Worm (Caenorhabditis elegans): Measurements from ENCODE around the gene bkip-1.
A peak's percentile ranks its signal among the peaks of the same experiment; 100 is the strongest.

The bkip-1 gene

DNA sequence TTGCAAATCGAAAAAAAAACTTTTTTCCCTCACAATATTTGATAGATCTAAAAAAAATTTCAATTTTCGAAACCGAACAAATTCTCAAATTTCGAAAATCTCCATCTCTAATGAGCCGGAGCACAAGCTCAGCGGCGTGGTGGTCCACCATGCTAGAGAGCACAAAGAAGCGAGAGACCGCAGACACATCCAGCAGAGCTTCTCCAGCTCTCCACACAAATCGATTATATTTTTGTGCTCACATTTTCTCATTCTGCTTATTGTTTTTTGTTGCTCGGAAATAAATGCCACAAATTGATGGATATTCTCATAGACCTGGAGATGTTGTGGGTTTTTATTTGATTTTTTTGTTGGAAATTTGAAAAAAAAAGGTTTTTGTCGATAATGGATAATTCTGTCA, 1.0 kb downstream of the bkip-1 start:
- TF ChIP-seq nfya-1 (tag; optimal IDR thresholded peaks at IDR 0.05; ENCODE audit: insufficient read depth) (peak; percentile 34), hmg-11 (tag; optimal IDR thresholded peaks at IDR 0.05) (peak; percentile 18), ceh-28 (tag; optimal IDR thresholded peaks at IDR 0.05) (peak; percentile 23), mml-1 (tag; optimal IDR thresholded peaks at IDR 0.05) (no peak), pha-4 (tag; optimal IDR thresholded peaks at IDR 0.05) (no peak), eor-1 (tag; optimal IDR thresholded peaks at IDR 0.05) (no peak), daf-12 (tag; optimal IDR thresholded peaks at IDR 0.05) (no peak), skn-1 (tag; optimal IDR thresholded peaks at IDR 0.05) (no peak), nhr-11 (tag; optimal IDR thresholded peaks at IDR 0.05) (no peak)

DNA sequence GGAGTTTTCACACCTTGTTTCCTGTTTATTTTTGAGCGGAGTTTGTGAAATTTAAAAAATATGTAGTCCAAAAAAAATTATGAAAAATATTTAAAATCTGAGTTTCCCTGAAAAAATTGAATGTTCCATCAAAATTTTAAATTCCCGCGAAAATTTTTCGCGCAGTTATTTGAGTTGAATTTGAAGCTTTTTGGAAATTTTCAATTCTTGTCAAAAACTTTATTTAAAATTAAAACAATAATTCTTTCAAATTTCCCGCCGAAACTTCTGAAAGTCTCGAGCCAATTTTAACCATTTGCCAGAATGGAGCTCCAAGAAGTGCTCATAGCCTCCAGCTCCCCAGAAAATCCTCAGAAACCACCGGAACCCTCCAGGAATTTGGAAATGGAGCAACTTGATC, 3.4 kb downstream of the bkip-1 start, which contains the start of gene gur-4:
gur-4 (plus strand) TSS at position 301 of the 400 bp plus-strand sequence.
- TF ChIP-seq sea-2 (GFP tag; optimal IDR thresholded peaks at IDR 0.05) (no peak), R02D3.7 (tag; optimal IDR thresholded peaks at IDR 0.05) (no peak), eor-1 (tag; optimal IDR thresholded peaks at IDR 0.05) (no peak), fkh-2 (tag; optimal IDR thresholded peaks at IDR 0.05) (no peak), unc-39 (tag; optimal IDR thresholded peaks at IDR 0.05) (no peak), aly-2 (tag; optimal IDR thresholded peaks at IDR 0.05) (no peak), ceh-16 (tag; optimal IDR thresholded peaks at IDR 0.05) (no peak), tbx-2 (tag; optimal IDR thresholded peaks at IDR 0.05) (no peak), elt-3 (tag; optimal IDR thresholded peaks at IDR 0.05) (no peak), daf-12 (tag; optimal IDR thresholded peaks at IDR 0.05) (no peak), nhr-76 (tag; optimal IDR thresholded peaks at IDR 0.05) (no peak), egl-27 (tag; optimal IDR thresholded peaks at IDR 0.05) (no peak)

DNA sequence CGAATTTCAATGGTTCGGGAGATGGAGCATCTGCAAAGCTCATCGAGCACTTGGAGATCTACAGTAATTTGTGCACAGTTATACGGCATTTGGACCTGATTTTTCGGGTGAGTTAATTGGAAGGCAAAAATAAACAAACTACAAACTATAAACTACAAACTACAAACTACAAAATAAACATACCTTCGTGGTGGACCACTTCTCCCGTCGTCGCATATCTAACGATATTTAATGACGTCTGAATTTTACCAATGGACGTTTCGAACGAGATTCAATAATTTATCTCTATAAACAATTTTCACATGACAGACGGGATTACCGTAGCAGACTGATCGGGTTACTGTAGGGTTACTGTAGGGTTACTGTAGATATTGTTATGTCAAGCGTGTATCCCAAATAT, 5.1 kb downstream of the bkip-1 start:
- no peak for TF ChIP-seq nhr-25 (tag; optimal IDR thresholded peaks at IDR 0.05)
- TF ChIP-seq ama-1 (optimal IDR thresholded peaks at IDR 0.05): no peak
- no peak for TF ChIP-seq egl-5 (tag; optimal IDR thresholded peaks at IDR 0.05)
- no peak for TF ChIP-seq hmg-11 (tag; optimal IDR thresholded peaks at IDR 0.05)
- TF ChIP-seq zag-1 (tag; optimal IDR thresholded peaks at IDR 0.05): no peak
- TF ChIP-seq elt-3 (tag; optimal IDR thresholded peaks at IDR 0.05): no peak
- no peak for TF ChIP-seq ZK546.5 (tag; optimal IDR thresholded peaks at IDR 0.05)
- TF ChIP-seq nfya-1 (tag; optimal IDR thresholded peaks at IDR 0.05; ENCODE audit: insufficient read depth): no peak
- no peak for TF ChIP-seq elt-2 (tag; optimal IDR thresholded peaks at IDR 0.05)
- TF ChIP-seq ceh-28 (tag; optimal IDR thresholded peaks at IDR 0.05): no peak
- TF ChIP-seq elt-1 (tag; optimal IDR thresholded peaks at IDR 0.05): no peak
- TF ChIP-seq nhr-28 (tag; optimal IDR thresholded peaks at IDR 0.05): no peak
- TF ChIP-seq pha-4 (tag; optimal IDR thresholded peaks at IDR 0.05): no peak
- no peak for TF ChIP-seq ceh-9 (tag; optimal IDR thresholded peaks at IDR 0.05)
- no peak for TF ChIP-seq fkh-2 (tag; optimal IDR thresholded peaks at IDR 0.05)
- TF ChIP-seq nhr-11 (tag; optimal IDR thresholded peaks at IDR 0.05): no peak
- no peak for TF ChIP-seq tbx-2 (tag; optimal IDR thresholded peaks at IDR 0.05)
- TF ChIP-seq daf-12 (tag; optimal IDR thresholded peaks at IDR 0.05): no peak
- no peak for TF ChIP-seq eor-1 (tag; optimal IDR thresholded peaks at IDR 0.05)

DNA sequence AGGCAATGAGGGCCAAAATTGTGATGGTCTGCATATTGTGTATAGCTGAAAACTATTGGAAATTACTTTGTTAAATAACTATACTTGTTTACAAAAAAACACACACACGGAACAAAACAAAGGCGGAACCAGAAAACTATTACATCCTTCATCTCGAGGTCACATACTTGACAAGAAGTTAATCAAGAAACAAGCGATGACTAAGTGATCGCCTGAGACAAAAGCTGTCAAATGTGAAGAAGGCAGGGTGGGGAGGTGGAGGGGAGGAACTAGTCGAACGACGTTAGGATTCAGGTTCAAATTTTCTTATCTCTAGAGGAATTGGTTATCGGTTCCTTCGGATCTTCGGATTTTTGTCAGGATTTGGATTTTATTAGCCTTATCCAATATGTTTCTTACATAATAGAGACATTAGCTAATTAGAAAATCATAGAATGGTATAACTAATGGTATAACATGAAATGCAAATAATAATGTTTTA, 8.2 kb downstream of the bkip-1 start, which contains the start of gene cpg-7:
cpg-7 (minus strand) TSS at position 51 of the 481 bp plus-strand sequence.
- TF ChIP-seq nhr-23 (tag; optimal IDR thresholded peaks at IDR 0.05): peak; percentile 56
- TF ChIP-seq nhr-25 (tag; optimal IDR thresholded peaks at IDR 0.05): peak; percentile 72
- TF ChIP-seq fkh-2 (tag; optimal IDR thresholded peaks at IDR 0.05): no peak
- TF ChIP-seq ama-1 (optimal IDR thresholded peaks at IDR 0.05): peak; percentile 44

DNA sequence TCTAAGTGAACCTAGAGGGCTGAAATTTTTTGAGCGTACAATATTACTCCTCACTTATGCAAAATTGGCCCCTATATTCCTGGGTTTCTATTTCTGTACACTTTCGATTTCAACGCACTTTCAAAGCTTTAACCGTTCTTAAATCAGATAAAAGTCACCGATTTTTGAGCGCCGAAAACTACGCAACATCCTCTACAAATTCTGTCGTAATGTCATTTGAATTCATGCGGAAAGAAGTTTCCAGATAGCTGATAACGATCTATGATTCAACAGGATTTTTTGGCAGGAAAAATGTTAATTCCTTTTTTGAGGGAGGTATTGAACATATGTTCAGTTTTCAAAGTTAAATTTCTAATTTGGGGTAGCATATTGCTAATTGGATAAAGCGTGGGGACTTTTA, 11.8 kb downstream of the bkip-1 start:
- TF ChIP-seq nhr-25 (tag; optimal IDR thresholded peaks at IDR 0.05) (peak; percentile 65), fkh-2 (tag; optimal IDR thresholded peaks at IDR 0.05) (no peak), ama-1 (optimal IDR thresholded peaks at IDR 0.05) (no peak), nhr-11 (tag; optimal IDR thresholded peaks at IDR 0.05) (no peak), ztf-4 (tag; optimal IDR thresholded peaks at IDR 0.05) (no peak), R02D3.7 (tag; optimal IDR thresholded peaks at IDR 0.05) (no peak), unc-39 (tag; optimal IDR thresholded peaks at IDR 0.05) (no peak), egl-5 (tag; optimal IDR thresholded peaks at IDR 0.05) (no peak), elt-1 (tag; optimal IDR thresholded peaks at IDR 0.05) (peak; percentile 23)

DNA sequence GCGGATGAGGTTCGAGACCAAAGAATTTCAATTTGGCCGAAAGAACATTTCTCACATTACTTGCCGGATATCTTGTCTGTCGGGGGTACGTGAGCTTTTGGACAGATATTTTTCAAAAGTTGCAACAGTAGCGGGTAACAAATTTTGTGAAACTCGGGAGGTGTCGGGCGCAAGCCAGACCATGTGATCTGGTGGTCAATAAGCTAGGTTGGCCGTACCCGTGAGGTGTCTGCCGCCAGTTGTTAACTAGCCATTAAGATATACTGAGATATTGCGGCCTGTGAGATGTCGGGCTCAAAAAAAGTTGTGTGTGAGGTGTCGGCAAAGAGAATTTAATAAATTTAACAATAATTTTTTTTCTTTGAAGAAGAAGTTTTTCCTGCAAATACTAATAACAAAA, 17.3 kb downstream of the bkip-1 start:
- no peak for TF ChIP-seq zag-1 (tag; optimal IDR thresholded peaks at IDR 0.05)
- no peak for TF ChIP-seq egl-27 (tag; optimal IDR thresholded peaks at IDR 0.05)
- TF ChIP-seq snpc-4 (tag; optimal IDR thresholded peaks at IDR 0.05): peak; percentile 40
